Worm (Caenorhabditis elegans): ENCODE data around the gene ilys-6.

Gene ilys-6

DNA sequence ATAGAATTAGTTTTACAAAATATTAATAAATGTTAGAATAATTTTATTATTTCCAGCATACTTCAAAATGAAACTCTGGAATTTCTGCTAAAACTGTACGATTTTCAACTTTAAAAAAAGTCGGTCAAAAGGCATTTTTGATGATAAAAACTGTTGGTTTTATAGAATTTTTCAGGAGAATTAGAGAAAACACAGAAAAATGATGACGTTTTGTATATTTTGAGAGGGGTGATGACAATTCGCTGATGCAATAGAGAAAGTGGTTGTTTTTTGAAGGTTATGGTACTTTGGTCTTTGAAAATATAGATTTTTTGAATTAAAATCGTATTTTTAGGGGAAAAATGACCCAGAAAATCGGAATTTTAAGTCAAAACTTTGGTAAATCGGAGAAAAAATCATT lies 21.5 kb upstream of the ilys-6 start:
- TF ChIP-seq mxl-2 (GFP tag; conservative IDR thresholded peaks at IDR 0.05) = no peak
- TF ChIP-seq daf-16 (GFP tag; optimal IDR thresholded peaks at IDR 0.05) = no peak
- peak; percentile 83 for TF ChIP-seq daf-16 (tag; optimal IDR thresholded peaks at IDR 0.05)
- no peak for TF ChIP-seq lim-7 (GFP tag; IDR thresholded peaks at IDR 0.05)
- TF ChIP-seq dve-1 (tag; optimal IDR thresholded peaks at IDR 0.05; ENCODE audit: insufficient read depth) = peak; percentile 52
- TF ChIP-seq nhr-77 (tag; optimal IDR thresholded peaks at IDR 0.05) = peak; percentile 23
- TF ChIP-seq dmd-6 (GFP tag; IDR thresholded peaks at IDR 0.05) = peak; percentile 29; the same call in 1 of the 2 replicates
- no peak for TF ChIP-seq ceh-28 (tag; optimal IDR thresholded peaks at IDR 0.05)
- TF ChIP-seq mep-1 (tag; optimal IDR thresholded peaks at IDR 0.05) = peak; percentile 7
- no peak for TF ChIP-seq lin-38 (GFP tag; IDR thresholded peaks at IDR 0.05)
- no peak for TF ChIP-seq zfp-3 (GFP tag; conservative IDR thresholded peaks at IDR 0.05)
- TF ChIP-seq hlh-30 (tag; optimal IDR thresholded peaks at IDR 0.05; ENCODE audit: insufficient read depth) = peak; percentile 47
- TF ChIP-seq lsy-2 (tag; optimal IDR thresholded peaks at IDR 0.05) = peak in 1 of 2 experiments; percentile 17
- TF ChIP-seq hlh-11 (tag; optimal IDR thresholded peaks at IDR 0.05) = peak; percentile 23
- peak; percentile 35 for TF ChIP-seq nhr-28 (tag; optimal IDR thresholded peaks at IDR 0.05)
- no peak for TF ChIP-seq tag-97 (GFP tag; IDR thresholded peaks at IDR 0.05)
- TF ChIP-seq unc-62 (GFP tag; optimal IDR thresholded peaks at IDR 0.05 in 1 of 2) = no peak
- TF ChIP-seq unc-62 (tag; optimal IDR thresholded peaks at IDR 0.05) = no peak

DNA sequence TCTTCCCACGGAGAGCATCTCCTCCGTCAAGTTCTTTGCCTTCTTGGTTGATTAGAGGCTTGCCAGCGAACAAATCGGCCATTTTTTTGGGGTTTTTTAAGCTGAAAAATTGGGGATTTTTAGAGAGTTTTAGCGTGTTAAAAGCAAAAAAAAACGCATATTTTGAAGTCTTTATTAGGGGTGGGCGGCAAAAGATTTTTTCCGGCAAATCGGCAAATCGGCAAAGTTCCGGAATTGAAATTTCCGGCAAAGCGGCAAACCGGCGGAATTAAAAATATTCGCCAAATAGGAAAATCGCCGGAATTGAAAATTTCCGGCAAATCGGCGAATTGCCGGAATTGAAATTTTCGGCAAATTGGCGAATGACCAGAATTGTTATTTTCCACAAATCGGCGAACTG lies 20.6 kb upstream of the ilys-6 start, which contains the start of gene C35B1.5:
C35B1.5 (minus strand) TSS at position 101 of the 400 bp plus-strand sequence.
- no peak for TF ChIP-seq F37D6.2 (tag; optimal IDR thresholded peaks at IDR 0.05)

DNA sequence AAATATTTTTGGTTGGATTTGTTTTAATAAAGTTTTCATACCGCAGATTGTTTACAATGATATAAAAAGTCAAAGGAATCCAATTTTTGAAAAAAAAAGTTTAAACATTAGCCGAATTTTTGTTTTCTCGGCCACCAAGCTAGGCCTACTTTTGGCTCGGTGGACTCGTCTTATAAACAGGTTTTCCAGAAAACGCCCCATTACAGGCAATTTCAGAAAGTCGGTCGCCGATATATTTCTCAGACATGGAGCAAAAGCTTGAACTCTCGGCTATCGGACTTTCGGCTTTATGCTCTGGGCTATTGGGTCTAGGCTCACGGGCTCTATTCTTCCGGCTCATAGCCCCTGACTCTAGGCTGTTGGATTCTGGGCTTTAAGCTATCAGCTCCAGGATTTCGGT lies 19.6 kb upstream of the ilys-6 start:
- TF ChIP-seq daf-16 (GFP tag; optimal IDR thresholded peaks at IDR 0.05) = no peak
- TF ChIP-seq daf-16 (tag; optimal IDR thresholded peaks at IDR 0.05) = peak; percentile 2
- TF ChIP-seq aha-1 (tag) = peak; percentile 44
- no peak for TF ChIP-seq hlh-30 (tag; optimal IDR thresholded peaks at IDR 0.05; ENCODE audit: insufficient read depth)
- TF ChIP-seq nhr-102 (tag; optimal IDR thresholded peaks at IDR 0.05) = peak; percentile 42
- TF ChIP-seq ceh-20 (GFP tag; IDR thresholded peaks at IDR 0.05) = no peak

DNA sequence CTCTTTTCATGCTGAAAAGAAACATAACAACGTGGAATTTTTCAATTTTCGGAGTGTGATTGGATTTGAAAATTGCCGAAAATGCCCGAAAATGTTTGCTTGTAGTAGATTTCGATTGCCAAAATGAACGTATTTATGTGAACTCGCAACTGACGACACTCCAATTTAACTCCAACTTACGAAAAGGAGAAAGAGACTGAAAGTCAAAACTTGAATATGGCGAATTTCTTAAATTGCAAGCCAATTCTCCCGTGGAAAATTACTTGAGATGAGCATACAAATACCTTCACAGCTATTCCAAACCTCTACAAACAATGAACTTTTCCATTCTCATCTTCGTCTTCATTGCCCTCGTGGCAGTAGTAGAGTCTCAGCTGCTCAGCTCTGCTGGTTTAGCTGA lies 19.1 kb upstream of the ilys-6 start:
- TF ChIP-seq unc-62 (GFP tag; optimal IDR thresholded peaks at IDR 0.05 in 1 of 2) (peak in 1 of 2 experiments; percentile 93), unc-62 (tag; optimal IDR thresholded peaks at IDR 0.05) (no peak), ZK337.2 (GFP tag; IDR thresholded peaks at IDR 0.05) (no peak)

DNA sequence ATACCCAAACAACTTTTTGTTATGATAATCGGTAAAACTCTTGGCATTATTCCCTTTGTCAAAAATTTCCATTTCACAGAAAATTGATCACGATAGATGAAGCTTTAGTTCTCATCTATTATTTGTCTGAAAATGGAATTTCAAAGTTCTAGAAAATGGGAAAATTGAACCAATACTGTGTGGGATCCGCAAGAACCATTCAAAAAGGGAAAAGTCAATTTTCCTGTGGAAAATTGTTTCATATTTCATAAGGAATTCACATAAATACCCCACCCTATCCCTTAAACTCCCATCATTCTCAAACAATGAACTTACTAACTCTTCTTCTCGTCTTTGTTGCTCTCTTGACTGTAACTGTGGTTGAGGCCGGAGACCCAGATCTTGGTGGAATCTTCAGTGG lies 17.4 kb upstream of the ilys-6 start, which contains the start of the genes C35B1.9 and C35B1.3:
C35B1.9 (minus strand) TSS at position 101 of the 400 bp plus-strand sequence.
C35B1.3 (plus strand) TSS at position 306 of the 400 bp plus-strand sequence.
- TF ChIP-seq skn-1 (tag; optimal IDR thresholded peaks at IDR 0.05) (no peak), fkh-10 (GFP tag; optimal IDR thresholded peaks at IDR 0.05) (no peak), unc-62 (GFP tag; optimal IDR thresholded peaks at IDR 0.05 in 1 of 2) (peak in 1 of 2 experiments; percentile 11), unc-62 (tag; optimal IDR thresholded peaks at IDR 0.05) (no peak)

DNA sequence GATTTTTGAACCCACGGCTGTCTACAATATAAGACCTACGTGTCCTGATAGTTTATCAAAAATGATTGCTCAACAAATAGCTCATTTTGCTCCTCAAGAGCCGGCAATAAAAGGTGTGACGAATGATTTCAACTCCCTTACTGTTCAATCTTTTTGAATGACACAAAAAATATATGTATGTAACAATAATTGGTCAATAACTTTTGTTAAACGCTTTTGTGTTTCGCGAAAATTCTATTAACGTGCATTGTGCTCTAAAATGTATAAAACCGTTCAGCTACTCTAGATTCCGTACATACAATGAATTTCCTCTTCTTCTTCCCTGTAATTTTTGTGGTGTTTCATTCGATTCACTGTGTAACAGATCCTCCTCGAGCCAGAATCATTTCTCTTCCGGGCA lies 16.0 kb upstream of the ilys-6 start, which contains the start of gene C35B1.4:
C35B1.4 (plus strand) TSS at position 301 of the 400 bp plus-strand sequence.
- TF ChIP-seq ctbp-1 (GFP tag; IDR thresholded peaks at IDR 0.05) (no peak), spr-3 (GFP tag; optimal IDR thresholded peaks at IDR 0.05) (no peak), lsy-2 (tag; optimal IDR thresholded peaks at IDR 0.05) (no peak), daf-19 (GFP tag; conservative IDR thresholded peaks at IDR 0.05) (no peak), egl-27 (tag; optimal IDR thresholded peaks at IDR 0.05) (no peak), nhr-41 (GFP tag; IDR thresholded peaks at IDR 0.05) (no peak), fos-1 (tag; optimal IDR thresholded peaks at IDR 0.05) (no peak)
